Fruit fly (Drosophila melanogaster): ENCODE data around the gene okr.

Gene okr

DNA sequence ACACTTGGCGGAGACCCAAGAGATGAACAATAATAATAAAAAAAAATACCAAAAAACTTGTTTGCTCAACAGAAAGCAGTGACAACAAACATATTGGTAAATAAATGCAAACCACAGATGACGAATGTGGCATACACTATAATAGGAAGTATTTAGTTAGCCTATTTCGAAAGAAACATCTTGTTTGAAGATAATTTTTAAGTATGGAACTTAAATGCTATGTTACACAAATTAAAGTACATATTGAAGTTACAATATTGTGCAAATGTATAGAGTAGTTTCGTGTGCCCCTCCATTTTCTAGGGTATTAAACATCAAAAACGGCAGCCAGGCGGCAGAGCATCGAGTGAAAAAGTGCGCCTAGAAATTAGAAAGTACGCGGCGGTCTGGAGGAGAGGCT lies 10.8 kb upstream of the okr start (continued):
- TF ChIP-seq YL-1 (GFP tag; optimal IDR thresholded peaks at IDR 0.05) (no peak), aop (GFP tag; IDR thresholded peaks at IDR 0.05) (no peak), pros (GFP tag; optimal IDR thresholded peaks at IDR 0.05) (no peak), CG13296 (GFP tag; optimal IDR thresholded peaks at IDR 0.05) (peak; percentile 5), CG13775 (GFP tag; optimal IDR thresholded peaks at IDR 0.05) (no peak), CG14441 (GFP tag; IDR thresholded peaks at IDR 0.05) (no peak), Dref (GFP tag; IDR thresholded peaks at IDR 0.05) (no peak), Sry-β (GFP tag; optimal IDR thresholded peaks at IDR 0.05) (no peak), CG4730 (GFP tag; IDR thresholded peaks at IDR 0.05) (no peak), tio (GFP tag; optimal IDR thresholded peaks at IDR 0.05) (no peak), dan (GFP tag; IDR thresholded peaks at IDR 0.05) (no peak), CG30403 (GFP tag; optimal IDR thresholded peaks at IDR 0.05) (peak; percentile 24), CG1832 (GFP tag; optimal IDR thresholded peaks at IDR 0.05) (no peak), Ptx1 (GFP tag; IDR thresholded peaks at IDR 0.05) (peak; percentile 68), vnd (GFP tag; IDR thresholded peaks at IDR 0.05; ENCODE audit: partially characterized antibody) (no peak), Ssrp (tag; optimal IDR thresholded peaks at IDR 0.05) (peak; percentile 50), Scr (GFP tag; IDR thresholded peaks at IDR 0.05; ENCODE audit: partially characterized antibody) (no peak), CG7987 (GFP tag; optimal IDR thresholded peaks at IDR 0.05) (no peak), amos (GFP tag; IDR thresholded peaks at IDR 0.05; ENCODE audit: partially characterized antibody) (no peak), gsb (GFP tag; IDR thresholded peaks at IDR 0.05) (no peak), CG9609 (GFP tag; optimal IDR thresholded peaks at IDR 0.05) (no peak), yki (optimal IDR thresholded peaks at IDR 0.05) (no peak), CG6254 (GFP tag; optimal IDR thresholded peaks at IDR 0.05) (peak; percentile 43), HmgD (GFP tag; optimal IDR thresholded peaks at IDR 0.05) (no peak), CG8478 (optimal IDR thresholded peaks at IDR 0.05) (no peak), peb (GFP tag; IDR thresholded peaks at IDR 0.05) (no peak), jing (GFP tag; optimal IDR thresholded peaks at IDR 0.05) (peak; percentile 31), CG14667 (GFP tag; IDR thresholded peaks at IDR 0.05) (no peak), CG11504 (tag; optimal IDR thresholded peaks at IDR 0.05) (peak; percentile 81), CG7372 (GFP tag; IDR thresholded peaks at IDR 0.05) (no peak), Dll (GFP tag; IDR thresholded peaks at IDR 0.05; ENCODE audit: partially characterized antibody) (no peak), danr (GFP tag; IDR thresholded peaks at IDR 0.05) (no peak), Aef1 (GFP tag; IDR thresholded peaks at IDR 0.05) (0 out of 3 replicates have a peak, but pooled peaks have one; percentile 29), otp (GFP tag; IDR thresholded peaks at IDR 0.05) (peak; percentile 58; the same call in 1 of the 3 replicates), dm (GFP tag; optimal IDR thresholded peaks at IDR 0.05) (no peak), Blimp-1 (GFP tag; optimal IDR thresholded peaks at IDR 0.05) (peak; percentile 77), Deaf1 (tag; optimal IDR thresholded peaks at IDR 0.05) (no peak), Hr39 (optimal IDR thresholded peaks at IDR 0.05) (no peak), zen2 (GFP tag; IDR thresholded peaks at IDR 0.05; ENCODE audit: partially characterized antibody) (no peak), CG30431 (GFP tag; optimal IDR thresholded peaks at IDR 0.05) (no peak), Rfx (GFP tag; IDR thresholded peaks at IDR 0.05) (no peak), CG10366 (GFP tag; IDR thresholded peaks at IDR 0.05) (peak; percentile 40; the same call in 1 of the 2 replicates), chinmo (GFP tag; IDR thresholded peaks at IDR 0.05; ENCODE audit: partially characterized antibody) (no peak), CG15601 (tag; optimal IDR thresholded peaks at IDR 0.05) (peak; percentile 64), ato (GFP tag; IDR thresholded peaks at IDR 0.05; ENCODE audit: partially characterized antibody) (no peak), pan (optimal IDR thresholded peaks at IDR 0.05) (no peak), pan (GFP tag; optimal IDR thresholded peaks at IDR 0.05 in 1 of 2, IDR thresholded peaks at IDR 0.05 in 1 of 2) (peak in 1 of 2 experiments; percentile 50), CG34224 (GFP tag; IDR thresholded peaks at IDR 0.05; ENCODE audit: partially characterized antibody) (no peak), esg (GFP tag; conservative IDR thresholded peaks at IDR 0.05) (peak; percentile 41; the same call in 1 of the 2 replicates), trem (tag; optimal IDR thresholded peaks at IDR 0.05) (peak; percentile 15), CG2875 (GFP tag; optimal IDR thresholded peaks at IDR 0.05) (peak; percentile 70), crp (GFP tag; optimal IDR thresholded peaks at IDR 0.05) (no peak)
